Worm (Caenorhabditis elegans) whole organism, L1 larva: Measurements from ENCODE around the gene spp-12.
A peak's percentile ranks its signal among the peaks of the same experiment; 100 is the strongest.

Experiments used
- C04F5.9 ChIP-seq: sonication (generic microtip); optimal IDR thresholded peaks from 2 replicates; lab custom pipeline; 2016; ENCODE audit warnings: missing genetic modification characterization, missing compliant biosample characterization
- C34B4.2 ChIP-seq: sonication (generic microtip); optimal IDR thresholded peaks from 2 replicates; lab custom pipeline; 2017; ENCODE audit warnings: mild to moderate bottlenecking, missing genetic modification characterization, missing compliant biosample characterization
- ceh-63 ChIP-seq: fragments of 200-800 bp; sonication (Bioruptor generic); optimal IDR thresholded peaks from 2 replicates; lab custom pipeline; 2018; ENCODE audit warnings: mild to moderate bottlenecking, missing genetic modification characterization, missing compliant biosample characterization
- ceh-82 ChIP-seq, 3 experiments: fragments of 150-350 bp in 1 of 3; sonication (generic microtip) in 2 of 3; optimal IDR thresholded peaks; 2 replicates each; lab custom pipeline; 2014 to 2017; ENCODE audit warnings: missing biosample characterization in 3 of 3, missing genetic modification characterization in 3 of 3
- dpl-1 ChIP-seq, 3 experiments: fragments of 150-350 bp in 2 of 3; sonication (generic microtip) in 1 of 3; optimal IDR thresholded peaks; 2 replicates each; lab custom pipeline; 2014 to 2017; ENCODE audit warnings: missing biosample characterization in 3 of 3, missing genetic modification characterization in 3 of 3, missing genetic modification reagents in 3 of 3
- efl-1 ChIP-seq, 4 experiments: fragments of 150-350 bp; optimal IDR thresholded peaks in 3 of 4; peaks in 1 of 4; 1 replicate in 1 of 4; 2 replicates in 3 of 4; lab custom pipeline; 2014; ENCODE audit warnings: missing biosample characterization in 2 of 4, missing genetic modification characterization in 2 of 4, missing genetic modification reagents in 2 of 4
- efl-3 ChIP-seq: fragments of 200-800 bp; sonication (Bioruptor generic); optimal IDR thresholded peaks from 2 replicates; lab custom pipeline; 2018; ENCODE audit warnings: mild to moderate bottlenecking, missing genetic modification characterization, missing compliant biosample characterization
- elt-3 ChIP-seq, 6 experiments: fragments of 150-350 bp in 1 of 6; sonication (generic microtip); optimal IDR thresholded peaks; 2 replicates each; lab custom pipeline; 2017 to 2018; ENCODE audit warnings: missing biosample characterization in 6 of 6, missing genetic modification characterization in 6 of 6, inconsistent platforms in 1 of 6
- fkh-8 ChIP-seq: sonication (generic microtip); optimal IDR thresholded peaks from 2 replicates; lab custom pipeline; 2016; ENCODE audit warnings: mild to moderate bottlenecking, missing genetic modification characterization, missing compliant biosample characterization
- hlh-4 ChIP-seq: sonication (generic microtip); optimal IDR thresholded peaks from 2 replicates; lab custom pipeline; 2016; ENCODE audit warnings: mild to moderate bottlenecking, missing genetic modification characterization, missing compliant biosample characterization
- irx-1 ChIP-seq: sonication (generic microtip); optimal IDR thresholded peaks from 2 replicates; lab custom pipeline; 2016; ENCODE audit warnings: missing genetic modification characterization, missing compliant biosample characterization
- lin-13 ChIP-seq: fragments of 150-350 bp; optimal IDR thresholded peaks from 2 replicates; lab custom pipeline; 2014; ENCODE audit warnings: missing biosample characterization, missing genetic modification reagents, missing genetic modification characterization
- lin-14 ChIP-seq: fragments of 200-800 bp; sonication (Bioruptor generic); optimal IDR thresholded peaks from 2 replicates; lab custom pipeline; 2018; ENCODE audit warnings: mild to moderate bottlenecking, missing genetic modification characterization, moderate library complexity, missing compliant biosample characterization
- lin-39 ChIP-seq: fragments of 150-350 bp; optimal IDR thresholded peaks from 2 replicates; lab custom pipeline; 2014; ENCODE audit warnings: missing biosample characterization, missing genetic modification reagents, missing genetic modification characterization
- lir-3 ChIP-seq: sonication (generic microtip); optimal IDR thresholded peaks from 2 replicates; lab custom pipeline; 2016; ENCODE audit warnings: mild to moderate bottlenecking, missing genetic modification characterization, moderate library complexity, missing compliant biosample characterization; ENCODE audit not compliant: poor library complexity
- nhr-11 ChIP-seq: fragments of 150-350 bp; optimal IDR thresholded peaks from 2 replicates; lab custom pipeline; 2014; ENCODE audit warnings: missing biosample characterization, missing genetic modification characterization
- nhr-12 ChIP-seq: sonication (generic microtip); optimal IDR thresholded peaks from 2 replicates; lab custom pipeline; 2017; ENCODE audit warnings: missing biosample characterization, missing genetic modification characterization
- nhr-237 ChIP-seq: fragments of 150-350 bp; optimal IDR thresholded peaks from 2 replicates; lab custom pipeline; 2014; ENCODE audit warnings: missing biosample characterization, missing genetic modification characterization
- nhr-47 ChIP-seq: sonication (generic microtip); optimal IDR thresholded peaks from 2 replicates; lab custom pipeline; 2016; ENCODE audit warnings: mild to moderate bottlenecking, missing genetic modification characterization, moderate library complexity, missing compliant biosample characterization
- nhr-84 ChIP-seq: sonication (generic microtip); optimal IDR thresholded peaks from 2 replicates; lab custom pipeline; 2017; ENCODE audit warnings: missing biosample characterization, missing genetic modification characterization
- nhr-85 ChIP-seq: sonication (generic microtip); peaks from one replicate; lab custom pipeline; 2016; ENCODE audit warnings: missing genetic modification characterization, inconsistent platforms, missing compliant biosample characterization
- snpc-4 ChIP-seq: fragments of 150-350 bp; optimal IDR thresholded peaks from 2 replicates; lab custom pipeline; 2014; ENCODE audit warnings: missing biosample characterization, missing genetic modification characterization
- sptf-1 ChIP-seq: fragments of 150-350 bp; optimal IDR thresholded peaks from 2 replicates; lab custom pipeline; 2014; ENCODE audit warnings: missing biosample characterization, missing genetic modification characterization
- swsn-7 ChIP-seq: sonication (generic microtip); optimal IDR thresholded peaks from 2 replicates; lab custom pipeline; 2016; ENCODE audit warnings: missing genetic modification characterization, missing compliant biosample characterization
- tbx-2 ChIP-seq: sonication (generic microtip); optimal IDR thresholded peaks from 2 replicates; lab custom pipeline; 2016; ENCODE audit warnings: missing genetic modification characterization, missing compliant biosample characterization
- unc-62 ChIP-seq: fragments of 150-350 bp; optimal IDR thresholded peaks from 2 replicates; lab custom pipeline; 2014; ENCODE audit warnings: missing biosample characterization, missing genetic modification reagents, missing genetic modification characterization
- vab-15 ChIP-seq: sonication (generic microtip); optimal IDR thresholded peaks from 2 replicates; lab custom pipeline; 2017; ENCODE audit warnings: missing genotype, mild to moderate bottlenecking, missing genetic modification characterization, missing compliant biosample characterization
- xbp-1 ChIP-seq: sonication (generic microtip); optimal IDR thresholded peaks from 2 replicates; lab custom pipeline; 2016; ENCODE audit warnings: missing genetic modification characterization, missing compliant biosample characterization
- zip-4 ChIP-seq: fragments of 200-800 bp; sonication (Bioruptor generic); optimal IDR thresholded peaks from 2 replicates; lab custom pipeline; 2018; ENCODE audit warnings: mild to moderate bottlenecking, missing genetic modification characterization, moderate library complexity, missing compliant biosample characterization
- ztf-11 ChIP-seq, 2 experiments: sonication (generic microtip); optimal IDR thresholded peaks; 2 replicates each; lab custom pipeline; 2016 to 2017; ENCODE audit warnings: missing genetic modification characterization in 2 of 2, missing biosample characterization in 1 of 2, missing compliant biosample characterization in 1 of 2
- ztf-4 ChIP-seq: fragments of 150-350 bp; optimal IDR thresholded peaks from 2 replicates; lab custom pipeline; 2014; ENCODE audit warnings: missing biosample characterization, missing genetic modification characterization

The spp-12 gene

ce11 chrV:13889516-13889915 is at the start of gene spp-12:
spp-12 (plus strand) TSS chrV:13889816.
- TF ChIP-seq efl-1 (optimal IDR thresholded peaks at IDR 0.05; lab: Kevin White, UChicago) (no peak), efl-1 (GFP tag; optimal IDR thresholded peaks at IDR 0.05 in 1 of 2; lab: Kevin White, UChicago) (peak in 1 of 2 experiments; percentile 6), sptf-1 (tag; lab: Kevin White, UChicago) (no peak)

- no peak for TF ChIP-seq irx-1 (tag; lab: Kevin White, UChicago)
- no peak for TF ChIP-seq efl-1 (optimal IDR thresholded peaks at IDR 0.05; lab: Kevin White, UChicago)
- peak in 1 of 2 experiments; percentile 29 for TF ChIP-seq efl-1 (GFP tag; optimal IDR thresholded peaks at IDR 0.05 in 1 of 2; lab: Kevin White, UChicago)
- no peak for TF ChIP-seq swsn-7 (tag; lab: Kevin White, UChicago)
- no peak for TF ChIP-seq C34B4.2 (tag; lab: Kevin White, UChicago)
- TF ChIP-seq efl-3 (GFP tag; lab: Kevin White, UChicago) = no peak
- TF ChIP-seq fkh-8 = no peak
- no peak for TF ChIP-seq ztf-11 (tag; optimal IDR thresholded peaks at IDR 0.05; lab: Kevin White, UChicago)
- TF ChIP-seq snpc-4 = no peak
Observed at ce11 chrV:13840909-13841308, 48.7 kb upstream of the spp-12 start, which contains the start of gene srx-17. srx-17 (plus strand) TSS chrV:13841209.

- TF ChIP-seq nhr-84 (no peak), vab-15 (tag; lab: Kevin White, UChicago) (no peak), ztf-4 (tag; lab: Kevin White, UChicago) (no peak), nhr-12 (tag; lab: Kevin White, UChicago) (no peak), xbp-1 (tag; lab: Kevin White, UChicago) (no peak), ceh-82 (tag; optimal IDR thresholded peaks at IDR 0.05; lab: Kevin White, UChicago) (no peak), efl-1 (optimal IDR thresholded peaks at IDR 0.05; lab: Kevin White, UChicago) (no peak), efl-1 (GFP tag; optimal IDR thresholded peaks at IDR 0.05 in 1 of 2; lab: Kevin White, UChicago) (no peak)
Observed at ce11 chrV:13843147-13843546, 46.5 kb upstream of the spp-12 start, which contains the start of gene srx-130. srx-130 (plus strand) TSS chrV:13843447.

ce11 chrV:13845136-13845535 is 44.5 kb upstream of the spp-12 start, which contains the start of gene srx-131:
srx-131 (plus strand) TSS chrV:13845436.
- TF ChIP-seq dpl-1 (GFP tag; optimal IDR thresholded peaks at IDR 0.05; lab: Kevin White, UChicago) (no peak), lin-14 (GFP tag; lab: Kevin White, UChicago) (no peak), hlh-4 (tag; lab: Kevin White, UChicago) (no peak), lir-3 (tag; lab: Kevin White, UChicago) (no peak), unc-62 (GFP tag; lab: Kevin White, UChicago) (no peak), lin-13 (GFP tag; lab: Kevin White, UChicago) (no peak), C04F5.9 (tag; lab: Kevin White, UChicago) (no peak), zip-4 (GFP tag; lab: Kevin White, UChicago) (no peak), nhr-11 (tag; lab: Kevin White, UChicago) (no peak), ztf-4 (tag; lab: Kevin White, UChicago) (no peak), tbx-2 (no peak), xbp-1 (tag; lab: Kevin White, UChicago) (no peak)
- TF ChIP-seq, all 84 proteins: peak for 0

ce11 chrV:13848379-13848778 is 41.2 kb upstream of the spp-12 start, which contains the start of gene srx-133:
srx-133 (plus strand) TSS chrV:13848679.
- TF ChIP-seq nhr-11 (tag; lab: Kevin White, UChicago) = no peak
- TF ChIP-seq ceh-63 = no peak
- no peak for TF ChIP-seq nhr-85
- no peak for TF ChIP-seq nhr-47
- TF ChIP-seq nhr-84 = no peak
- no peak for TF ChIP-seq lin-39 (tag; lab: Kevin White, UChicago)
- TF ChIP-seq elt-3 (tag; optimal IDR thresholded peaks at IDR 0.05; lab: Kevin White, UChicago) = no peak
- no peak for TF ChIP-seq lin-14 (GFP tag; lab: Kevin White, UChicago)
- TF ChIP-seq unc-62 (GFP tag; lab: Kevin White, UChicago) = no peak
- no peak for TF ChIP-seq nhr-237 (tag; lab: Kevin White, UChicago)
- no peak for TF ChIP-seq C04F5.9 (tag; lab: Kevin White, UChicago)
